Worm (Caenorhabditis elegans) whole organism, L4/young adult: ENCODE data around the gene gip-1.
A peak's percentile ranks its signal among the peaks of the same experiment; 100 is the strongest.

Experiments
- W03F9.2 ChIP-seq: fragments of 150-350 bp; optimal IDR thresholded peaks from 2 replicates; lab custom pipeline; 2014; ENCODE audit warnings: missing biosample characterization, missing genetic modification characterization
- dao-5 ChIP-seq: sonication (generic microtip); optimal IDR thresholded peaks from 2 replicates; lab custom pipeline; 2016; ENCODE audit warnings: missing genotype, missing genetic modification characterization, moderate library complexity, missing compliant biosample characterization
- him-1 ChIP-seq: sonication (generic microtip); optimal IDR thresholded peaks from 2 replicates; lab custom pipeline; 2016; ENCODE audit warnings: missing genotype, missing genetic modification reagents, missing genetic modification characterization, missing compliant biosample characterization

The gip-1 gene

ce11 chrIII:2343273-2343672 lies 4.1 kb upstream of the gip-1 start, which contains the start of gene phf-5:
TSS of gene phf-5 (plus strand) at chrIII:2343573.
- TF ChIP-seq W03F9.2 (tag; lab: Kevin White, UChicago) (no peak), dao-5 (tag; lab: Kevin White, UChicago) (no peak), him-1 (tag; lab: Kevin White, UChicago) (no peak)

- TF ChIP-seq dao-5 (tag; lab: Kevin White, UChicago) = no peak
- TF ChIP-seq W03F9.2 (tag; lab: Kevin White, UChicago) = no peak
- no peak for TF ChIP-seq him-1 (tag; lab: Kevin White, UChicago)
These were observed 2.6 kb downstream of the gip-1 start for ce11 chrIII:2349956-2350355.

ce11 chrIII:2362648-2363047 lies 15.3 kb downstream of the gip-1 start, which contains the start of gene srd-69:
TSS of gene srd-69 (plus strand) at chrIII:2362948.
- no peak for TF ChIP-seq W03F9.2 (tag; lab: Kevin White, UChicago)
- no peak for TF ChIP-seq him-1 (tag; lab: Kevin White, UChicago)
- no peak for TF ChIP-seq dao-5 (tag; lab: Kevin White, UChicago)

ce11 chrIII:2368424-2368823 lies 21.0 kb downstream of the gip-1 start, which contains the start of gene H04J21.4:
TSS of gene H04J21.4 (minus strand) at chrIII:2368524.
- TF ChIP-seq him-1 (tag; lab: Kevin White, UChicago) = no peak
- no peak for TF ChIP-seq dao-5 (tag; lab: Kevin White, UChicago)
- TF ChIP-seq W03F9.2 (tag; lab: Kevin White, UChicago) = no peak

ce11 chrIII:2371864-2372263 lies 24.5 kb downstream of the gip-1 start, which contains the start of gene H04J21.1:
TSS of gene H04J21.1 (minus strand) at chrIII:2371964.
- TF ChIP-seq W03F9.2 (tag; lab: Kevin White, UChicago) = no peak
- no peak for TF ChIP-seq him-1 (tag; lab: Kevin White, UChicago)
- TF ChIP-seq dao-5 (tag; lab: Kevin White, UChicago) = no peak

- TF ChIP-seq W03F9.2 (tag; lab: Kevin White, UChicago) (peak; percentile 44), dao-5 (tag; lab: Kevin White, UChicago) (no peak), him-1 (tag; lab: Kevin White, UChicago) (no peak)
These were observed 28.5 kb downstream of the gip-1 start, which contains the start of gene H14E04.2 for ce11 chrIII:2375918-2376317. TSS of gene H14E04.2 (plus strand) at chrIII:2376193.

ce11 chrIII:2384364-2384763 lies 37.0 kb downstream of the gip-1 start:
- TF ChIP-seq him-1 (tag; lab: Kevin White, UChicago) (no peak), dao-5 (tag; lab: Kevin White, UChicago) (no peak), W03F9.2 (tag; lab: Kevin White, UChicago) (no peak)

ce11 chrIII:2386483-2386882 lies 39.1 kb downstream of the gip-1 start, which contains the start of gene H14E04.3:
TSS of gene H14E04.3 (minus strand) at chrIII:2386583.
- TF ChIP-seq dao-5 (tag; lab: Kevin White, UChicago) (no peak), him-1 (tag; lab: Kevin White, UChicago) (no peak), W03F9.2 (tag; lab: Kevin White, UChicago) (no peak)

ce11 chrIII:2391704-2392103 lies 44.3 kb downstream of the gip-1 start:
- no peak for TF ChIP-seq W03F9.2 (tag; lab: Kevin White, UChicago)
- no peak for TF ChIP-seq dao-5 (tag; lab: Kevin White, UChicago)
- TF ChIP-seq him-1 (tag; lab: Kevin White, UChicago) = no peak

ce11 chrIII:2393666-2394154 lies 46.3 kb downstream of the gip-1 start:
- TF ChIP-seq him-1 (tag; lab: Kevin White, UChicago) (no peak), W03F9.2 (tag; lab: Kevin White, UChicago) (no peak), dao-5 (tag; lab: Kevin White, UChicago) (no peak)

ce11 chrIII:2401126-2402123 lies 54.0 kb downstream of the gip-1 start, which contains the start of the genes cic-1 and strm-1:
TSS of gene cic-1 (minus strand) at chrIII:2401221.
TSS of gene strm-1 (plus strand) at chrIII:2402070.
- no peak for TF ChIP-seq dao-5 (tag; lab: Kevin White, UChicago)
- TF ChIP-seq him-1 (tag; lab: Kevin White, UChicago) = no peak
- TF ChIP-seq W03F9.2 (tag; lab: Kevin White, UChicago) = peak; percentile 53

ce11 chrIII:2410925-2411450 lies 63.6 kb downstream of the gip-1 start, which contains the start of gene mrpl-30:
TSS of gene mrpl-30 (minus strand) at chrIII:2410975.
- TF ChIP-seq W03F9.2 (tag; lab: Kevin White, UChicago) = no peak
- TF ChIP-seq dao-5 (tag; lab: Kevin White, UChicago) = no peak
- TF ChIP-seq him-1 (tag; lab: Kevin White, UChicago) = no peak
